Worm (Caenorhabditis elegans) whole organism, young adult: Measurements from ENCODE around the gene dlst-1.

ENCODE experiments used
- B0035.1 ChIP-seq: sonication (generic microtip); optimal IDR thresholded peaks from 2 replicates; lab custom pipeline; 2016; ENCODE audit warnings: missing genetic modification characterization, mild to moderate bottlenecking, missing compliant biosample characterization, missing genotype, missing genetic modification reagents
- B0261.1 ChIP-seq: sonication (generic microtip); optimal IDR thresholded peaks from 2 replicates; lab custom pipeline; 2016; ENCODE audit warnings: mild to moderate bottlenecking, missing genetic modification characterization, moderate library complexity, missing compliant biosample characterization
- C17E4.6 ChIP-seq: fragments of 200-800 bp; sonication (Bioruptor generic); IDR thresholded peaks from 2 replicates; pipeline ENCODE4 v1.3.6; 2022; ENCODE audit warnings: missing genetic modification reagents, missing genetic modification characterization, missing compliant biosample characterization
- D2030.7 ChIP-seq: fragments of 200-800 bp; sonication (Bioruptor generic); IDR thresholded peaks from 2 replicates; pipeline ENCODE4 v1.3.6; 2022; ENCODE audit warnings: missing genetic modification reagents, missing genetic modification characterization, missing compliant biosample characterization
- F37B4.10 ChIP-seq: fragments of 200-800 bp; sonication (Bioruptor generic); IDR thresholded peaks from 2 replicates; pipeline ENCODE4 v1.3.6; 2022; ENCODE audit warnings: missing genetic modification characterization, missing compliant biosample characterization
- K12H6.12 ChIP-seq: fragments of 200-800 bp; sonication (Bioruptor generic); optimal IDR thresholded peaks from 2 replicates; lab custom pipeline; 2018; ENCODE audit warnings: mild to moderate bottlenecking, missing genetic modification characterization, missing compliant biosample characterization
- T07F8.4 ChIP-seq: sonication (generic microtip); optimal IDR thresholded peaks from 2 replicates; lab custom pipeline; 2016; ENCODE audit warnings: mild to moderate bottlenecking, missing genetic modification characterization, moderate library complexity, missing compliant biosample characterization
- Y53F4B.3 ChIP-seq: fragments of 200-800 bp; sonication (Bioruptor generic); IDR thresholded peaks from 2 replicates; pipeline ENCODE4 v1.3.6; 2022; ENCODE audit warnings: missing genetic modification reagents, missing genetic modification characterization, missing compliant biosample characterization
- Y67H2A.10 ChIP-seq: fragments of 200-800 bp; sonication (Bioruptor generic); conservative IDR thresholded peaks from 2 replicates; pipeline ENCODE4 v1.3.6; 2022; ENCODE audit warnings: missing genetic modification reagents, missing genetic modification characterization, missing compliant biosample characterization
- Y79H2A.3 ChIP-seq: fragments of 200-800 bp; sonication (Bioruptor generic); conservative IDR thresholded peaks from 2 replicates; pipeline ENCODE4 v1.3.6; 2022; ENCODE audit warnings: missing genetic modification reagents, missing genetic modification characterization, missing compliant biosample characterization
- attf-3 ChIP-seq: fragments of 200-800 bp; sonication (Bioruptor generic); conservative IDR thresholded peaks from 2 replicates; pipeline ENCODE4 v1.3.6; 2022; ENCODE audit warnings: missing genetic modification reagents, missing genetic modification characterization, missing compliant biosample characterization
- bed-2 ChIP-seq: fragments of 200-800 bp; sonication (Bioruptor generic); IDR thresholded peaks from 2 replicates; pipeline ENCODE4 v1.3.6; 2022; ENCODE audit warnings: missing genetic modification reagents, missing genetic modification characterization, missing compliant biosample characterization
- cebp-1 ChIP-seq, 2 experiments: fragments of 200-800 bp in 1 of 2; sonication (Bioruptor generic) in 1 of 2; sonication (generic microtip) in 1 of 2; IDR thresholded peaks in 1 of 2; optimal IDR thresholded peaks in 1 of 2; 2 replicates each; pipeline versions ENCODE4 v1.3.6 to Lab custom; 2017 to 2022; ENCODE audit warnings: missing compliant biosample characterization in 2 of 2, missing genetic modification characterization in 2 of 2, mild to moderate bottlenecking in 1 of 2, missing genetic modification reagents in 1 of 2, moderate library complexity in 1 of 2
- ceh-58 ChIP-seq: fragments of 200-800 bp; sonication (Bioruptor generic); IDR thresholded peaks from 2 replicates; pipeline ENCODE4 v1.3.6; 2022; ENCODE audit warnings: missing genetic modification characterization, missing compliant biosample characterization
- ceh-79 ChIP-seq: sonication (generic microtip); optimal IDR thresholded peaks from 2 replicates; lab custom pipeline; 2017; ENCODE audit warnings: mild to moderate bottlenecking, missing genetic modification characterization, missing compliant biosample characterization
- ceh-91 ChIP-seq: fragments of 200-800 bp; sonication (Bioruptor generic); IDR thresholded peaks from 2 replicates; pipeline ENCODE4 v1.3.6; 2022; ENCODE audit warnings: missing genetic modification reagents, missing genetic modification characterization, missing compliant biosample characterization
- efl-1 ChIP-seq: fragments of 150-350 bp; optimal IDR thresholded peaks from 2 replicates; lab custom pipeline; 2014; ENCODE audit warnings: missing biosample characterization, missing genetic modification reagents, missing genetic modification characterization
- him-1 ChIP-seq: sonication (generic microtip); optimal IDR thresholded peaks from 2 replicates; lab custom pipeline; 2016; ENCODE audit warnings: missing genotype, missing genetic modification reagents, missing genetic modification characterization, missing compliant biosample characterization
- hmg-1.2 ChIP-seq: fragments of 200-800 bp; sonication (Bioruptor generic); IDR thresholded peaks from 2 replicates; pipeline ENCODE4 v1.3.6; 2022; ENCODE audit warnings: missing genetic modification reagents, missing genetic modification characterization, missing compliant biosample characterization
- hmg-20 ChIP-seq: fragments of 200-800 bp; sonication (Bioruptor generic); IDR thresholded peaks from 2 replicates; pipeline ENCODE4 v1.3.6; 2022; ENCODE audit warnings: missing genetic modification reagents, missing genetic modification characterization, missing compliant biosample characterization
- let-526 ChIP-seq: fragments of 200-800 bp; sonication (Bioruptor generic); IDR thresholded peaks from 2 replicates; pipeline ENCODE4 v1.3.6; 2022; ENCODE audit warnings: missing genetic modification reagents, missing genetic modification characterization, missing compliant biosample characterization
- lin-35 ChIP-seq, 3 experiments: fragments of 150-350 bp in 2 of 3; sonication (generic microtip) in 1 of 3; optimal IDR thresholded peaks; 2 replicates each; lab custom pipeline; 2014 to 2018; ENCODE audit warnings: missing biosample characterization in 3 of 3, missing genetic modification characterization in 3 of 3, missing genetic modification reagents in 3 of 3
- lsl-1 ChIP-seq: fragments of 200-800 bp; sonication (Bioruptor generic); optimal IDR thresholded peaks from 2 replicates; lab custom pipeline; 2018; ENCODE audit warnings: mild to moderate bottlenecking, missing genetic modification characterization, moderate library complexity, missing compliant biosample characterization
- madf-10 ChIP-seq: sonication (generic microtip); optimal IDR thresholded peaks from 2 replicates; lab custom pipeline; 2016; ENCODE audit warnings: mild to moderate bottlenecking, missing genetic modification characterization, missing compliant biosample characterization
- madf-6 ChIP-seq: fragments of 200-800 bp; sonication (Bioruptor generic); IDR thresholded peaks from 2 replicates; pipeline ENCODE4 v1.3.6; 2022; ENCODE audit warnings: missing genetic modification reagents, missing genetic modification characterization, missing compliant biosample characterization
- madf-8 ChIP-seq: fragments of 200-800 bp; sonication (Bioruptor generic); conservative IDR thresholded peaks from 2 replicates; pipeline ENCODE4 v1.3.6; 2022; ENCODE audit warnings: missing genetic modification reagents, missing genetic modification characterization, missing compliant biosample characterization
- nfyb-1 ChIP-seq: fragments of 200-800 bp; sonication (Bioruptor generic); IDR thresholded peaks from 2 replicates; pipeline ENCODE4 v1.3.6; 2022; ENCODE audit warnings: missing genetic modification reagents, missing genetic modification characterization, missing compliant biosample characterization
- nhr-120 ChIP-seq: fragments of 200-800 bp; sonication (Bioruptor generic); IDR thresholded peaks from 2 replicates; pipeline ENCODE4 v1.3.6; 2022; ENCODE audit warnings: missing genetic modification characterization, missing compliant biosample characterization
- nhr-90 ChIP-seq: sonication (generic microtip); optimal IDR thresholded peaks from 2 replicates; lab custom pipeline; 2016; ENCODE audit warnings: missing genotype, mild to moderate bottlenecking, missing genetic modification characterization, missing compliant biosample characterization
- rec-8 ChIP-seq, 2 experiments: sonication (generic microtip); optimal IDR thresholded peaks; 2 replicates each; lab custom pipeline; 2016; ENCODE audit warnings: mild to moderate bottlenecking in 2 of 2, missing genetic modification characterization in 2 of 2, missing genetic modification reagents in 2 of 2, missing genotype in 2 of 2, missing biosample characterization in 1 of 2, missing compliant biosample characterization in 1 of 2, moderate library complexity in 1 of 2
- repo-1 ChIP-seq: sonication (generic microtip); optimal IDR thresholded peaks from 2 replicates; lab custom pipeline; 2017; ENCODE audit warnings: mild to moderate bottlenecking, missing genetic modification characterization, missing compliant biosample characterization
- rpc-1 ChIP-seq, 2 experiments: fragments of 150-350 bp in 1 of 2; sonication (generic microtip) in 1 of 2; optimal IDR thresholded peaks; 2 replicates each; lab custom pipeline; 2014 to 2018; ENCODE audit warnings: missing biosample characterization in 1 of 2, missing genetic modification characterization in 1 of 2, missing genetic modification reagents in 1 of 2, missing genotype in 1 of 2
- snpc-1.3 ChIP-seq: sonication (generic microtip); optimal IDR thresholded peaks from 2 replicates; lab custom pipeline; 2017; ENCODE audit warnings: missing genetic modification characterization, mild to moderate bottlenecking, missing compliant biosample characterization, antibody characterized with exemption, moderate library complexity, missing genotype, missing genetic modification reagents; ENCODE audit not compliant: insufficient read depth
- snpc-3.4 ChIP-seq: sonication (generic microtip); optimal IDR thresholded peaks from 2 replicates; lab custom pipeline; 2017; ENCODE audit warnings: missing genetic modification characterization, mild to moderate bottlenecking, missing compliant biosample characterization, antibody characterized with exemption, moderate library complexity, missing genotype, missing genetic modification reagents
- snpc-4 ChIP-seq, 5 experiments: fragments of 150-350 bp in 1 of 5; sonication (generic microtip) in 4 of 5; optimal IDR thresholded peaks; 2 replicates each; lab custom pipeline; 2014 to 2018; ENCODE audit warnings: missing genetic modification characterization in 5 of 5, missing biosample characterization in 3 of 5, antibody characterized with exemption in 2 of 5, mild to moderate bottlenecking in 2 of 5, missing compliant biosample characterization in 2 of 5, missing genotype in 2 of 5, moderate library complexity in 2 of 5, missing genetic modification reagents in 1 of 5
- tbp1 ChIP-seq: fragments of 200-800 bp; sonication (Bioruptor generic); optimal IDR thresholded peaks from 2 replicates; lab custom pipeline; 2018; ENCODE audit warnings: mild to moderate bottlenecking, missing genetic modification characterization, missing compliant biosample characterization
- tbx-9 ChIP-seq: sonication (generic microtip); optimal IDR thresholded peaks from 2 replicates; lab custom pipeline; 2016; ENCODE audit warnings: borderline replicate concordance, missing genetic modification characterization, inconsistent platforms, missing compliant biosample characterization
- unc-62 ChIP-seq: fragments of 150-350 bp; optimal IDR thresholded peaks from 2 replicates; lab custom pipeline; 2014; ENCODE audit warnings: missing biosample characterization, missing genetic modification reagents, missing genetic modification characterization
- ztf-3 ChIP-seq: fragments of 200-800 bp; sonication (Bioruptor generic); optimal IDR thresholded peaks from 2 replicates; lab custom pipeline; 2018; ENCODE audit warnings: mild to moderate bottlenecking, missing genetic modification characterization, missing compliant biosample characterization

The dlst-1 gene

ce11 chrV:6722378-6722777 lies 13.5 kb upstream of the dlst-1 start, which contains the start of gene ZC487.2:
TSS of gene ZC487.2 (minus strand) at chrV:6722478.
- TF ChIP-seq B0035.1 = no peak
- no peak for TF ChIP-seq unc-62
- no peak for TF ChIP-seq ceh-58
- no peak for TF ChIP-seq lin-35 (GFP tag; optimal IDR thresholded peaks at IDR 0.05; lab: Kevin White, UChicago)
- no peak for TF ChIP-seq him-1 (tag; lab: Kevin White, UChicago)
- no peak for TF ChIP-seq Y79H2A.3 (GFP tag; lab: Robert Waterston, UW)
- no peak for TF ChIP-seq F37B4.10 (GFP tag; lab: Robert Waterston, UW)
- no peak for TF ChIP-seq nfyb-1 (GFP tag; lab: Robert Waterston, UW)
- no peak for TF ChIP-seq hmg-20 (GFP tag; lab: Robert Waterston, UW)
- TF ChIP-seq nhr-120 = no peak
- no peak for TF ChIP-seq snpc-3.4 (tag; lab: Kevin White, UChicago)
- TF ChIP-seq repo-1 (tag; lab: Kevin White, UChicago) = no peak
- no peak for TF ChIP-seq madf-6

- TF ChIP-seq Y67H2A.10 (GFP tag; lab: Robert Waterston, UW) (no peak), T07F8.4 (no peak), Y53F4B.3 (no peak), let-526 (GFP tag; lab: Robert Waterston, UW) (no peak), Y79H2A.3 (GFP tag; lab: Robert Waterston, UW) (no peak), bed-2 (no peak), attf-3 (no peak), madf-10 (tag; lab: Kevin White, UChicago) (no peak), hmg-1.2 (GFP tag; lab: Robert Waterston, UW) (no peak)
Measured at ce11 chrV:6718232-6718631, 9.3 kb upstream of the dlst-1 start, which contains the start of gene srg-30. TSS of gene srg-30 (minus strand) at chrV:6718332.

- TF ChIP-seq attf-3 = peak; percentile 88
Measured at ce11 chrV:6714858-6715257, 6.0 kb upstream of the dlst-1 start.

ce11 chrV:6711071-6711470 lies 2.2 kb upstream of the dlst-1 start:
- peak; percentile 60 for TF ChIP-seq B0261.1
- TF ChIP-seq hmg-1.2 (GFP tag; lab: Robert Waterston, UW) = peak; percentile 56; the same call in 1 of the 2 replicates
- TF ChIP-seq tbp1 (GFP tag; lab: Kevin White, UChicago) = peak; percentile 83
- TF ChIP-seq D2030.7 (GFP tag; lab: Robert Waterston, UW) = 0 out of 2 replicates have a peak, but pooled peaks have one; percentile 39
- peak; percentile 63; the same call in 1 of the 2 replicates for TF ChIP-seq madf-6
- TF ChIP-seq rpc-1 (optimal IDR thresholded peaks at IDR 0.05; lab: Kevin White, UChicago) = peak; percentile 23
- peak; percentile 60 for TF ChIP-seq rpc-1 (tag; optimal IDR thresholded peaks at IDR 0.05; lab: Kevin White, UChicago)
- TF ChIP-seq attf-3 = peak; percentile 50; the same call in 1 of the 2 replicates
- TF ChIP-seq madf-8 (GFP tag; lab: Robert Waterston, UW) = peak; percentile 30; the same call in 1 of the 2 replicates

- no peak for TF ChIP-seq snpc-4 (GFP tag; optimal IDR thresholded peaks at IDR 0.05; lab: Kevin White, UChicago)
- no peak for TF ChIP-seq snpc-4 (tag; optimal IDR thresholded peaks at IDR 0.05; lab: Kevin White, UChicago)
- no peak for TF ChIP-seq cebp-1 (GFP tag; IDR thresholded peaks at IDR 0.05; lab: Robert Waterston, UW)
- no peak for TF ChIP-seq cebp-1 (tag; optimal IDR thresholded peaks at IDR 0.05; lab: Kevin White, UChicago)
- no peak for TF ChIP-seq ceh-79
- TF ChIP-seq ceh-91 (GFP tag; lab: Robert Waterston, UW) = no peak
- no peak for TF ChIP-seq rec-8 (tag; optimal IDR thresholded peaks at IDR 0.05; lab: Kevin White, UChicago)
- TF ChIP-seq attf-3 = peak; percentile 90
- no peak for TF ChIP-seq nhr-90 (tag; lab: Kevin White, UChicago)
- no peak for TF ChIP-seq snpc-1.3 (tag; lab: Kevin White, UChicago)
- no peak for TF ChIP-seq K12H6.12
- peak; percentile 75 for TF ChIP-seq madf-6
- peak; percentile 59; the same call in 1 of the 2 replicates for TF ChIP-seq madf-8 (GFP tag; lab: Robert Waterston, UW)
- TF ChIP-seq ztf-3 (GFP tag; lab: Kevin White, UChicago) = no peak
- TF ChIP-seq lsl-1 (GFP tag; lab: Kevin White, UChicago) = peak; percentile 47
- TF ChIP-seq T07F8.4 = no peak
- TF ChIP-seq tbx-9 (tag; lab: Kevin White, UChicago) = no peak
- peak; percentile 26 for TF ChIP-seq efl-1
- no peak for TF ChIP-seq C17E4.6 (GFP tag; lab: Robert Waterston, UW)
- TF ChIP-seq B0035.1 = no peak
- no peak for TF ChIP-seq Y79H2A.3 (GFP tag; lab: Robert Waterston, UW)
Measured at ce11 chrV:6710462-6710861, 1.6 kb upstream of the dlst-1 start, which contains the start of gene sna-1. TSS of gene sna-1 (minus strand) at chrV:6710679.
